Fruit fly (Drosophila melanogaster) whole organism, embryonic: Measurements from ENCODE around the gene CG6441.

Experiments used
- Abd-B ChIP-seq: fragments of 200-800 bp; sonication (Bioruptor generic); optimal IDR thresholded peaks from 2 replicates; lab custom pipeline; 2018; ENCODE audit warnings: missing biosample characterization, mild to moderate bottlenecking, missing genetic modification characterization, moderate library complexity
- Adf1 ChIP-seq: fragments of 200-800 bp; sonication (Bioruptor generic); IDR thresholded peaks from 2 replicates; pipeline ENCODE4 v1.3.6; 2022; ENCODE audit warnings: missing biosample characterization, missing genetic modification characterization
- C15 ChIP-seq: fragments of 200-800 bp; sonication (Bioruptor generic); IDR thresholded peaks from 3 replicates; pipeline ENCODE4 v1.3.6; 2022; ENCODE audit warnings: missing biosample characterization, missing genetic modification characterization
- CG11085 ChIP-seq: fragments of 200-800 bp; sonication (Bioruptor generic); IDR thresholded peaks from 2 replicates; pipeline ENCODE4 v1.3.6; 2022; ENCODE audit warnings: missing biosample characterization, missing genetic modification characterization
- CG11560 ChIP-seq: fragments of 200-800 bp; sonication (Bioruptor generic); IDR thresholded peaks from 3 replicates; pipeline ENCODE4 v1.3.6; 2022; ENCODE audit warnings: missing biosample characterization, missing genetic modification characterization
- CG14014 ChIP-seq: fragments of 200-800 bp; sonication (Bioruptor generic); IDR thresholded peaks from 2 replicates; pipeline ENCODE4 v1.3.6; 2022; ENCODE audit warnings: missing biosample characterization, missing genetic modification characterization
- CG15011 ChIP-seq: fragments of 200-800 bp; sonication (Bioruptor generic); optimal IDR thresholded peaks from 3 replicates; lab custom pipeline; 2018; ENCODE audit warnings: missing biosample characterization, mild to moderate bottlenecking, missing genetic modification characterization
- CG17359 ChIP-seq: fragments of 200-800 bp; sonication (Bioruptor generic); optimal IDR thresholded peaks from 3 replicates; lab custom pipeline; 2018; ENCODE audit warnings: missing biosample characterization, mild to moderate bottlenecking, missing genetic modification characterization, moderate library complexity
- CG18599 ChIP-seq: fragments of 200-800 bp; sonication (Bioruptor generic); optimal IDR thresholded peaks from 3 replicates; lab custom pipeline; 2017; ENCODE audit warnings: missing biosample characterization, missing genetic modification characterization, mild to moderate bottlenecking, moderate library complexity, missing genetic modification reagents
- CG2120 ChIP-seq: fragments of 200-800 bp; sonication (Bioruptor generic); optimal IDR thresholded peaks from 3 replicates; lab custom pipeline; 2016; ENCODE audit warnings: missing biosample characterization, missing genetic modification characterization
- CG30020 ChIP-seq: fragments of 200-800 bp; optimal IDR thresholded peaks from 2 replicates; lab custom pipeline; 2019; ENCODE audit warnings: missing biosample characterization, mild to moderate bottlenecking, missing genetic modification characterization, moderate library complexity
- CG3281 ChIP-seq: fragments of 200-800 bp; sonication (Bioruptor generic); optimal IDR thresholded peaks from 3 replicates; lab custom pipeline; 2017; ENCODE audit warnings: missing biosample characterization, mild to moderate bottlenecking, missing genetic modification characterization
- CG43689 ChIP-seq: fragments of 200-800 bp; sonication (Bioruptor generic); IDR thresholded peaks from 2 replicates; pipeline ENCODE4 v1.3.6; 2022; ENCODE audit warnings: missing biosample characterization, missing genetic modification characterization
- CG7745 ChIP-seq: fragments of 200-800 bp; sonication (Bioruptor generic); optimal IDR thresholded peaks from 2 replicates; lab custom pipeline; 2018; ENCODE audit warnings: missing biosample characterization, mild to moderate bottlenecking, missing genetic modification characterization, moderate library complexity
- CG7786 ChIP-seq: fragments of 200-800 bp; sonication (Bioruptor generic); optimal IDR thresholded peaks from 2 replicates; lab custom pipeline; 2016; ENCODE audit warnings: missing biosample characterization, missing genetic modification characterization
- CG7963 ChIP-seq: fragments of 200-800 bp; sonication (Bioruptor generic); IDR thresholded peaks from 3 replicates; pipeline ENCODE4 v1.3.6; 2022; ENCODE audit warnings: missing biosample characterization, missing genetic modification characterization; ENCODE audit not compliant: partially characterized antibody
- CG8290 ChIP-seq, 3 experiments: fragments of 200-800 bp; sonication (Bioruptor generic); optimal IDR thresholded peaks; 2 replicates each; lab custom pipeline; 2016 to 2019; ENCODE audit warnings: missing biosample characterization in 3 of 3, missing genetic modification characterization in 3 of 3, mild to moderate bottlenecking in 2 of 3, moderate library complexity in 1 of 3
- CG9609 ChIP-seq: fragments of 200-800 bp; sonication (Bioruptor generic); optimal IDR thresholded peaks from 3 replicates; lab custom pipeline; 2016; ENCODE audit warnings: missing biosample characterization, missing genetic modification characterization
- Dbx ChIP-seq: fragments of 200-800 bp; sonication (Bioruptor generic); IDR thresholded peaks from 3 replicates; pipeline ENCODE4 v1.3.6; 2022; ENCODE audit warnings: missing biosample characterization, missing genetic modification characterization
- Ets65A ChIP-seq: fragments of 200-800 bp; sonication (Bioruptor generic); peaks from one replicate; lab custom pipeline; 2016; ENCODE audit warnings: missing biosample characterization, missing genetic modification characterization
- Fer1 ChIP-seq: fragments of 200-800 bp; sonication (Bioruptor generic); optimal IDR thresholded peaks from 2 replicates; lab custom pipeline; 2017; ENCODE audit warnings: missing biosample characterization, mild to moderate bottlenecking, missing genetic modification characterization
- HHEX ChIP-seq: fragments of 200-800 bp; sonication (Bioruptor generic); optimal IDR thresholded peaks from 3 replicates; lab custom pipeline; 2017; ENCODE audit warnings: missing biosample characterization, mild to moderate bottlenecking, missing genetic modification characterization, missing genetic modification reagents
- HLH54F ChIP-seq: fragments of 200-800 bp; sonication (Bioruptor generic); optimal IDR thresholded peaks from 3 replicates; lab custom pipeline; 2016; ENCODE audit warnings: missing biosample characterization, missing genetic modification characterization
- MTF-1 ChIP-seq: fragments of 200-800 bp; sonication (Bioruptor generic); optimal IDR thresholded peaks from 2 replicates; lab custom pipeline; 2018; ENCODE audit warnings: missing biosample characterization, mild to moderate bottlenecking, missing genetic modification characterization, borderline replicate concordance
- Mes4 ChIP-seq: fragments of 200-800 bp; sonication (Bioruptor generic); optimal IDR thresholded peaks from 2 replicates; lab custom pipeline; 2016; ENCODE audit warnings: missing biosample characterization, missing genetic modification characterization
- Rfx ChIP-seq: fragments of 200-800 bp; sonication (Bioruptor generic); IDR thresholded peaks from 2 replicates; pipeline ENCODE4 v1.3.6; 2022; ENCODE audit warnings: missing biosample characterization, missing genetic modification characterization
- Sox102F ChIP-seq: fragments of 200-800 bp; sonication (Bioruptor generic); optimal IDR thresholded peaks from 2 replicates; lab custom pipeline; 2018; ENCODE audit warnings: missing biosample characterization, mild to moderate bottlenecking, missing genetic modification characterization, moderate library complexity
- TFAM ChIP-seq: fragments of 200-800 bp; sonication (Bioruptor generic); optimal IDR thresholded peaks from 2 replicates; lab custom pipeline; 2017; ENCODE audit warnings: missing biosample characterization, missing genetic modification characterization, inconsistent platforms
- Xbp1 ChIP-seq: fragments of 200-800 bp; sonication (Bioruptor generic); optimal IDR thresholded peaks from 3 replicates; lab custom pipeline; 2016; ENCODE audit warnings: missing biosample characterization, mild to moderate bottlenecking, missing genetic modification characterization
- ab ChIP-seq: fragments of 200-800 bp; sonication (Bioruptor generic); optimal IDR thresholded peaks from 2 replicates; lab custom pipeline; 2016; ENCODE audit warnings: missing biosample characterization, missing genetic modification characterization
- bigmax ChIP-seq: fragments of 200-800 bp; sonication (Bioruptor generic); optimal IDR thresholded peaks from 2 replicates; lab custom pipeline; 2018; ENCODE audit warnings: missing biosample characterization, mild to moderate bottlenecking, missing genetic modification characterization
- caup ChIP-seq: fragments of 200-800 bp; sonication (Bioruptor generic); optimal IDR thresholded peaks from 3 replicates; lab custom pipeline; 2017; ENCODE audit warnings: missing biosample characterization, mild to moderate bottlenecking, missing genetic modification characterization, moderate library complexity; ENCODE audit not compliant: severe bottlenecking
- cg ChIP-seq: fragments of 200-800 bp; sonication (Bioruptor generic); optimal IDR thresholded peaks from 3 replicates; lab custom pipeline; 2019; ENCODE audit warnings: missing biosample characterization, mild to moderate bottlenecking, missing genetic modification characterization, moderate library complexity
- crc ChIP-seq: fragments of 200-800 bp; sonication (Bioruptor generic); optimal IDR thresholded peaks from 2 replicates; lab custom pipeline; 2016; ENCODE audit warnings: missing biosample characterization, missing genetic modification characterization
- gcm2 ChIP-seq: fragments of 200-800 bp; sonication (Bioruptor generic); optimal IDR thresholded peaks from 2 replicates; lab custom pipeline; 2016; ENCODE audit warnings: missing biosample characterization, missing genetic modification characterization
- jigr1 ChIP-seq: fragments of 200-800 bp; sonication (Bioruptor generic); IDR thresholded peaks from 3 replicates; pipeline ENCODE4 v1.3.6; 2022; ENCODE audit warnings: missing biosample characterization, missing genetic modification characterization
- lov ChIP-seq, 2 experiments: fragments of 200-800 bp in 1 of 2; fragments of >200 bp in 1 of 2; sonication (Bioruptor generic) in 1 of 2; IDR thresholded peaks in 1 of 2; optimal IDR thresholded peaks in 1 of 2; 2 replicates in 1 of 2; 3 replicates in 1 of 2; pipeline versions ENCODE4 v1.3.6 to Lab custom; 2017 to 2022; ENCODE audit warnings: missing biosample characterization in 1 of 2, missing genetic modification characterization in 1 of 2
- mam ChIP-seq: fragments of 200-800 bp; sonication (Bioruptor generic); optimal IDR thresholded peaks from 3 replicates; lab custom pipeline; 2016; ENCODE audit warnings: missing biosample characterization, missing genetic modification characterization
- oc ChIP-seq: fragments of 200-800 bp; sonication (Bioruptor generic); optimal IDR thresholded peaks from 2 replicates; lab custom pipeline; 2018; ENCODE audit warnings: missing biosample characterization, mild to moderate bottlenecking, missing genetic modification characterization, moderate library complexity
- ranshi ChIP-seq: fragments of 200-800 bp; sonication (Bioruptor generic); IDR thresholded peaks from 2 replicates; pipeline ENCODE4 v1.3.6; 2022; ENCODE audit warnings: missing biosample characterization, missing genetic modification characterization
- slou ChIP-seq: fragments of 200-800 bp; sonication (Bioruptor generic); optimal IDR thresholded peaks from 3 replicates; lab custom pipeline; 2016; ENCODE audit warnings: missing biosample characterization, missing genetic modification characterization
- sug ChIP-seq: fragments of 200-800 bp; optimal IDR thresholded peaks from 2 replicates; lab custom pipeline; 2019; ENCODE audit warnings: missing biosample characterization, mild to moderate bottlenecking, missing genetic modification characterization, moderate library complexity
- tin ChIP-seq: fragments of 200-800 bp; sonication (Bioruptor generic); optimal IDR thresholded peaks from 3 replicates; lab custom pipeline; 2016; ENCODE audit warnings: missing biosample characterization, missing genetic modification characterization
- trem ChIP-seq: fragments of 200-800 bp; optimal IDR thresholded peaks from 3 replicates; lab custom pipeline; 2019; ENCODE audit warnings: missing biosample characterization, mild to moderate bottlenecking, missing genetic modification characterization, moderate library complexity
- vfl ChIP-seq: fragments of 200-800 bp; sonication (Bioruptor generic); optimal IDR thresholded peaks from 2 replicates; lab custom pipeline; 2016; ENCODE audit warnings: missing biosample characterization, missing genetic modification characterization
- vvl ChIP-seq: fragments of 200-800 bp; sonication (Bioruptor generic); IDR thresholded peaks from 2 replicates; pipeline ENCODE4 v1.3.6; 2022; ENCODE audit warnings: missing biosample characterization, missing genetic modification characterization
- wdn ChIP-seq: fragments of 200-800 bp; sonication (Bioruptor generic); IDR thresholded peaks from 2 replicates; pipeline ENCODE4 v1.3.6; 2022; ENCODE audit warnings: missing biosample characterization, missing genetic modification characterization
- zfh1 ChIP-seq: fragments of 200-800 bp; sonication (Bioruptor generic); IDR thresholded peaks from 3 replicates; pipeline ENCODE4 v1.3.6; 2022; ENCODE audit warnings: missing biosample characterization, missing genetic modification characterization

Gene CG6441

dm6 chr2L:7424907-7425689 is 49.4 kb upstream of the CG6441 start (continued):
- TF ChIP-seq jigr1 (GFP tag; lab: Robert Waterston, UW) (no peak), C15 (GFP tag; lab: Robert Waterston, UW) (peak; percentile 37; the same call in 1 of the 3 replicates), CG15011 (GFP tag; lab: Kevin White, UChicago) (peak; percentile 38), cg (GFP tag; lab: Kevin White, UChicago) (peak; percentile 47), ranshi (GFP tag; lab: Robert Waterston, UW) (peak; percentile 55; the same call in 1 of the 2 replicates), Xbp1 (GFP tag; lab: Kevin White, UChicago) (peak; percentile 43), Ets65A (GFP tag; lab: Kevin White, UChicago) (peak; percentile 81), CG14014 (peak; percentile 81), Rfx (GFP tag; lab: Robert Waterston, UW) (peak; percentile 95), ab (GFP tag; lab: Kevin White, UChicago) (peak; percentile 32), Fer1 (peak; percentile 30), slou (GFP tag; lab: Kevin White, UChicago) (peak; percentile 12), CG7745 (no peak), gcm2 (GFP tag; lab: Kevin White, UChicago) (peak; percentile 41), Sox102F (GFP tag; lab: Kevin White, UChicago) (peak; percentile 32), HHEX (GFP tag; lab: Kevin White, UChicago) (peak; percentile 14), tin (GFP tag; lab: Kevin White, UChicago) (peak; percentile 26), caup (GFP tag; lab: Kevin White, UChicago) (peak; percentile 75), mam (peak; percentile 90), CG7786 (GFP tag; lab: Kevin White, UChicago) (peak; percentile 87), oc (tag; lab: Kevin White, UChicago) (no peak), sug (tag; lab: Kevin White, UChicago) (peak; percentile 42), CG3281 (GFP tag; lab: Kevin White, UChicago) (peak; percentile 82), CG9609 (peak; percentile 52), lov (optimal IDR thresholded peaks at IDR 0.05; lab: Kevin White, UChicago) (no peak), lov (GFP tag; IDR thresholded peaks at IDR 0.05; lab: Robert Waterston, UW) (no peak), wdn (GFP tag; lab: Robert Waterston, UW) (peak; percentile 82), CG11085 (GFP tag; lab: Robert Waterston, UW) (peak; percentile 84), TFAM (no peak), Abd-B (GFP tag; lab: Kevin White, UChicago) (peak; percentile 37), Adf1 (peak; percentile 63), CG7963 (GFP tag; lab: Robert Waterston, UW) (no peak), CG8290 (GFP tag; optimal IDR thresholded peaks at IDR 0.05; lab: Kevin White, UChicago) (no peak), CG8290 (tag; optimal IDR thresholded peaks at IDR 0.05; lab: Kevin White, UChicago) (peak in 1 of 2 experiments; percentile 89), CG2120 (peak; percentile 96), trem (tag; lab: Kevin White, UChicago) (no peak), Mes4 (GFP tag; lab: Kevin White, UChicago) (no peak), bigmax (peak; percentile 79), CG18599 (GFP tag; lab: Kevin White, UChicago) (peak; percentile 87), HLH54F (GFP tag; lab: Kevin White, UChicago) (peak; percentile 86), vvl (GFP tag; lab: Robert Waterston, UW) (peak; percentile 68; the same call in 1 of the 2 replicates), CG11560 (tag; lab: Robert Waterston, UW) (no peak), CG43689 (GFP tag; lab: Robert Waterston, UW) (0 out of 2 replicates have a peak, but pooled peaks have one; percentile 33), Dbx (GFP tag; lab: Robert Waterston, UW) (peak; percentile 92), vfl (GFP tag; lab: Kevin White, UChicago) (peak; percentile 77), MTF-1 (GFP tag; lab: Kevin White, UChicago) (peak; percentile 5), CG17359 (tag; lab: Kevin White, UChicago) (peak; percentile 12), zfh1 (GFP tag; lab: Robert Waterston, UW) (0 out of 3 replicates have a peak, but pooled peaks have one; percentile 9), crc (GFP tag; lab: Kevin White, UChicago) (peak; percentile 41), CG30020 (tag; lab: Kevin White, UChicago) (no peak)
